Worm (Caenorhabditis elegans) whole organism, late embryonic: ENCODE results near the gene sucl-1.

Experiments
- T23F11.4 ChIP-seq: fragments of 200-800 bp; sonication (Bioruptor generic); optimal IDR thresholded peaks from 2 replicates; lab custom pipeline; 2018; ENCODE audit warnings: mild to moderate bottlenecking, missing genetic modification characterization, missing compliant biosample characterization
- ama-1 ChIP-seq: fragments of 150-350 bp; optimal IDR thresholded peaks from 2 replicates; lab custom pipeline; 2014
- ceh-45 ChIP-seq: fragments of 200-800 bp; sonication (Bioruptor generic); IDR thresholded peaks from 2 replicates; pipeline ENCODE4 v1.3.6; 2022; ENCODE audit warnings: missing genetic modification reagents, missing genetic modification characterization, missing compliant biosample characterization
- elt-2 ChIP-seq: sonication (generic microtip); optimal IDR thresholded peaks from 2 replicates; lab custom pipeline; 2016; ENCODE audit warnings: missing genetic modification reagents, missing genetic modification characterization, missing compliant biosample characterization
- elt-4 ChIP-seq: sonication (generic microtip); optimal IDR thresholded peaks from 2 replicates; lab custom pipeline; 2016; ENCODE audit warnings: missing genetic modification characterization, missing compliant biosample characterization
- hlh-15 ChIP-seq: sonication (generic microtip); optimal IDR thresholded peaks from 2 replicates; lab custom pipeline; 2016; ENCODE audit warnings: missing genetic modification characterization, missing compliant biosample characterization
- hlh-30 ChIP-seq: sonication (generic microtip); optimal IDR thresholded peaks from 2 replicates; lab custom pipeline; 2017; ENCODE audit warnings: antibody characterized with exemption, missing genetic modification characterization, missing compliant biosample characterization; ENCODE audit not compliant: insufficient read depth
- nhr-232 ChIP-seq: sonication (generic microtip); optimal IDR thresholded peaks from 2 replicates; lab custom pipeline; 2016; ENCODE audit warnings: missing genetic modification characterization, missing compliant biosample characterization
- npax-4 ChIP-seq: sonication (generic microtip); optimal IDR thresholded peaks from 2 replicates; lab custom pipeline; 2016; ENCODE audit warnings: missing genetic modification characterization, missing compliant biosample characterization
- ztf-16 ChIP-seq: sonication (generic microtip); optimal IDR thresholded peaks from 2 replicates; lab custom pipeline; 2017; ENCODE audit warnings: missing genetic modification characterization, missing compliant biosample characterization

DNA sequence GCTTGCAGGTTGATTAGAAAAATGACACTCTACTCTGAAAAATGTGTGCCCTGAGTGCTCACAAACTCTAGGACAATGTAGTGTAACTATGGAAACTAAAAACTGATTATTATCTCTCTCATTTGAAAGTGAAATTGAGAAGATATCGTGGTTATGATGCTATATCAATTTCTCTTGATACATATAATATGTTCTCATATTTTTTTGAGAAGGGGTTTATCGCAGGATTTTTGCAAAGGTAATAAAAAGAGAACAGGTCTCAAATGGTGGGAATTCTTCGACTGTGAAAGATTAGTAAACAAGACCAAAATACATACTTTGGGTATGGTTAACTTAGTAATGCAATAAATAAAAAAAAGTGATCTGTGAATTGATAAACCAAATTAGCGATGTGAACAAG is 16.2 kb upstream of the sucl-1 start:
- TF ChIP-seq hlh-15 (tag; lab: Kevin White, UChicago), result no peak
- TF ChIP-seq ceh-45 (GFP tag; lab: Robert Waterston, UW), result no peak
- TF ChIP-seq ztf-16 (tag; lab: Kevin White, UChicago), result no peak
- no peak for TF ChIP-seq elt-2 (tag; lab: Kevin White, UChicago)
- no peak for TF ChIP-seq nhr-232
- no peak for TF ChIP-seq hlh-30
- no peak for TF ChIP-seq ama-1 (lab: Kevin White, UChicago)
- TF ChIP-seq T23F11.4, result no peak
- TF ChIP-seq npax-4 (tag; lab: Kevin White, UChicago), result no peak
- TF ChIP-seq elt-4 (tag; lab: Kevin White, UChicago), result no peak
